Worm (Caenorhabditis elegans): ENCODE results near the gene mig-21.

Gene mig-21

ce11 chrIII:5876140-5876675 is 2.0 kb downstream of the mig-21 start, which contains the start of gene aldo-2 (continued):
- TF ChIP-seq hsf-1 (GFP tag; IDR thresholded peaks at IDR 0.05) = peak; percentile 89
- TF ChIP-seq ama-1 (optimal IDR thresholded peaks at IDR 0.05) = peak; percentile 53
- TF ChIP-seq ama-1 (GFP tag; optimal IDR thresholded peaks at IDR 0.05) = peak in 1 of 2 experiments; percentile 15
- TF ChIP-seq F22D6.2 (tag; optimal IDR thresholded peaks at IDR 0.05) = no peak
- peak; percentile 93 for TF ChIP-seq D2030.7 (GFP tag; IDR thresholded peaks at IDR 0.05)
- no peak for TF ChIP-seq F23B12.7 (tag; optimal IDR thresholded peaks at IDR 0.05; ENCODE audit: insufficient read depth)
- TF ChIP-seq K12H6.12 (tag; optimal IDR thresholded peaks at IDR 0.05) = no peak
- no peak for TF ChIP-seq F52B5.7 (tag; optimal IDR thresholded peaks at IDR 0.05)
- peak; percentile 86 for TF ChIP-seq dpl-1 (GFP tag; optimal IDR thresholded peaks at IDR 0.05)
- TF ChIP-seq snpc-1.1 (tag; optimal IDR thresholded peaks at IDR 0.05; ENCODE audit: insufficient read depth) = no peak
- no peak for TF ChIP-seq snpc-4 (GFP tag; optimal IDR thresholded peaks at IDR 0.05)
- TF ChIP-seq snpc-4 (tag; optimal IDR thresholded peaks at IDR 0.05) = peak in 2 of 4 experiments; percentile 39 to 42
- peak; percentile 92 for TF ChIP-seq xnd-1 (tag; optimal IDR thresholded peaks at IDR 0.05)
- no peak for TF ChIP-seq attf-3 (GFP tag; conservative IDR thresholded peaks at IDR 0.05)
- TF ChIP-seq repo-1 (tag; optimal IDR thresholded peaks at IDR 0.05) = no peak
- no peak for TF ChIP-seq rec-8 (tag; optimal IDR thresholded peaks at IDR 0.05)
- TF ChIP-seq unc-130 (GFP tag; optimal IDR thresholded peaks at IDR 0.05) = peak; percentile 67
- TF ChIP-seq madf-10 (tag; optimal IDR thresholded peaks at IDR 0.05) = no peak
- no peak for TF ChIP-seq sptf-2 (GFP tag; optimal IDR thresholded peaks at IDR 0.05)
- TF ChIP-seq lsl-1 (GFP tag; optimal IDR thresholded peaks at IDR 0.05) = peak; percentile 82
- no peak for TF ChIP-seq mxl-1 (tag; optimal IDR thresholded peaks at IDR 0.05)
- peak; percentile 39 for TF ChIP-seq zim-3 (tag; optimal IDR thresholded peaks at IDR 0.05)
- TF ChIP-seq nfya-2 (GFP tag; IDR thresholded peaks at IDR 0.05) = no peak
- peak; percentile 72; the same call in 1 of the 2 replicates for TF ChIP-seq zfh-2 (GFP tag; conservative IDR thresholded peaks at IDR 0.05)
- TF ChIP-seq madf-3 (GFP tag; IDR thresholded peaks at IDR 0.05) = peak; percentile 92
- TF ChIP-seq Y53G8AR.9 (GFP tag; conservative IDR thresholded peaks at IDR 0.05) = peak; percentile 84; the same call in 1 of the 2 replicates
- TF ChIP-seq athp-1 (tag; optimal IDR thresholded peaks at IDR 0.05) = peak; percentile 36
- peak; percentile 84 for TF ChIP-seq C17E4.6 (GFP tag; IDR thresholded peaks at IDR 0.05)
- TF ChIP-seq egrh-3 (GFP tag; IDR thresholded peaks at IDR 0.05) = peak; percentile 50; the same call in 1 of the 2 replicates
- TF ChIP-seq hrde-1 (tag; optimal IDR thresholded peaks at IDR 0.05; ENCODE audit: borderline replicate concordance) = no peak
- no peak for TF ChIP-seq lir-1 (GFP tag; conservative IDR thresholded peaks at IDR 0.05)
- peak; percentile 42 for TF ChIP-seq ceh-27 (GFP tag; optimal IDR thresholded peaks at IDR 0.05)
- no peak for TF ChIP-seq sdz-38 (tag; optimal IDR thresholded peaks at IDR 0.05)
- TF ChIP-seq nhr-90 (tag; optimal IDR thresholded peaks at IDR 0.05) = no peak
- peak; percentile 67; the same call in 1 of the 2 replicates for TF ChIP-seq lin-26 (GFP tag; IDR thresholded peaks at IDR 0.05)
- TF ChIP-seq ceh-58 (GFP tag; IDR thresholded peaks at IDR 0.05) = no peak
- 0 out of 2 replicates have a peak, but pooled peaks have one; percentile 54 for TF ChIP-seq ztf-25 (GFP tag; IDR thresholded peaks at IDR 0.05)
- TF ChIP-seq tbp1 (GFP tag; optimal IDR thresholded peaks at IDR 0.05) = peak; percentile 55
- no peak for TF ChIP-seq atf-7 (tag; optimal IDR thresholded peaks at IDR 0.05)
- no peak for TF ChIP-seq let-526 (GFP tag; IDR thresholded peaks at IDR 0.05)
- no peak for TF ChIP-seq chd-7 (tag; optimal IDR thresholded peaks at IDR 0.05)
- peak in 1 of 3 experiments; percentile 20 for TF ChIP-seq lin-35 (GFP tag; optimal IDR thresholded peaks at IDR 0.05)
- TF ChIP-seq nfya-1 (tag; optimal IDR thresholded peaks at IDR 0.05; ENCODE audit: borderline replicate concordance, insufficient read depth) = no peak
- peak; percentile 83 for TF ChIP-seq snpc-3.4 (tag; optimal IDR thresholded peaks at IDR 0.05)
- no peak for TF ChIP-seq mel-28 (tag; optimal IDR thresholded peaks at IDR 0.05; ENCODE audit: borderline replicate concordance)
- no peak for TF ChIP-seq F37B4.10 (GFP tag; IDR thresholded peaks at IDR 0.05)
- TF ChIP-seq unc-62 (GFP tag; optimal IDR thresholded peaks at IDR 0.05) = no peak
- no peak for TF ChIP-seq T07F8.4 (tag; optimal IDR thresholded peaks at IDR 0.05)
